Worm (Caenorhabditis elegans): ENCODE data around the gene K09D9.3.

DNA sequence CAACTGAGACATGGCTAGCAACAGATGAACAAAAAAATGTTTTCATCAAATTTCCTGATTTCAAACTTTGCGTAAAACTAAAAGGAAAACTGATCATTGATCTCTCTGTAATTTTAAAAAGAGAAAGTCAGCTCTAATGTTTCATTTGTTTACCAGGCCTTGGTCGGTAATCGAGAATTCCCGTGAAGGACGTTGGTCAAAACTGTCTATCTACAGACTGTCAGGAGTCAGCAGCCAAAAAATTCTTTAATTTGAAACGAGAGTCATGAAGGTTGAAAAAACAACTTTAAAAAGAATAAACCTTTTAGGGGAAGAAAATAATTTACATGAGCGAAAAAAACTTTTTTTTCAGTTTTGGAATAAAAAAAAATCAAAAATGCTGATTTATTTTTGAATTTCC lies 34.2 kb upstream of the K09D9.3 start:
- TF ChIP-seq klf-2 (GFP tag; conservative IDR thresholded peaks at IDR 0.05) (no peak), med-1 (GFP tag; optimal IDR thresholded peaks at IDR 0.05; ENCODE audit: insufficient read depth) (no peak), flt-1 (GFP tag; IDR thresholded peaks at IDR 0.05) (no peak)
